Worm (Caenorhabditis elegans) whole organism, midembryonic: Measurements from ENCODE around the gene tag-290.

Experiments
- flt-1 ChIP-seq: fragments of 200-800 bp; sonication (Bioruptor generic); IDR thresholded peaks from 2 replicates; pipeline ENCODE4 v1.3.6; 2022; ENCODE audit warnings: missing genetic modification characterization, missing compliant biosample characterization
- klf-2 ChIP-seq: fragments of 200-800 bp; sonication (Bioruptor generic); conservative IDR thresholded peaks from 2 replicates; pipeline ENCODE4 v1.3.6; 2022; ENCODE audit warnings: missing genetic modification reagents, missing genetic modification characterization, missing compliant biosample characterization
- ztf-23 ChIP-seq: fragments of 200-800 bp; sonication (Bioruptor generic); IDR thresholded peaks from 2 replicates; pipeline ENCODE4 v1.3.6; 2022; ENCODE audit warnings: missing genetic modification reagents, missing genetic modification characterization, missing compliant biosample characterization
- ztf-29 ChIP-seq: fragments of 200-800 bp; sonication (Bioruptor generic); IDR thresholded peaks from 2 replicates; pipeline ENCODE4 v1.3.6; 2022; ENCODE audit warnings: missing genetic modification reagents, missing genetic modification characterization, missing compliant biosample characterization

ce11 chrV:11618173-11618572, 5.1 kb downstream of the tag-290 start, which contains the start of gene glb-15:
- TF ChIP-seq ztf-23 (no peak), ztf-29 (GFP tag; lab: Robert Waterston, UW) (no peak), klf-2 (GFP tag; lab: Robert Waterston, UW) (no peak), flt-1 (GFP tag; lab: Robert Waterston, UW) (no peak)
